Worm (Caenorhabditis elegans) whole organism, mixed stage, embryonic: Measurements from ENCODE around the gene R07B1.13.

Experiments
- M03D4.4 ChIP-seq: sonication (generic microtip); optimal IDR thresholded peaks from 2 replicates; lab custom pipeline; 2017; ENCODE audit warnings: mild to moderate bottlenecking, missing genetic modification characterization, missing compliant biosample characterization
- bed-3 ChIP-seq: fragments of 200-800 bp; sonication (Bioruptor generic); optimal IDR thresholded peaks from 3 replicates; lab custom pipeline; 2018; ENCODE audit warnings: mild to moderate bottlenecking, missing genetic modification characterization, moderate library complexity, missing compliant biosample characterization
- blmp-1 ChIP-seq: fragments of 150-350 bp; optimal IDR thresholded peaks from 2 replicates; lab custom pipeline; 2014; ENCODE audit warnings: missing biosample characterization, missing genetic modification characterization
- ceh-39 ChIP-seq: fragments of 150-350 bp; optimal IDR thresholded peaks from 2 replicates; lab custom pipeline; 2014; ENCODE audit warnings: missing biosample characterization, missing genetic modification characterization
- ceh-43 ChIP-seq: fragments of 200-800 bp; sonication (Bioruptor generic); optimal IDR thresholded peaks from 2 replicates; lab custom pipeline; 2018; ENCODE audit warnings: mild to moderate bottlenecking, missing genetic modification characterization, moderate library complexity, missing compliant biosample characterization
- ceh-83 ChIP-seq: fragments of 200-800 bp; sonication (Bioruptor generic); optimal IDR thresholded peaks from 2 replicates; lab custom pipeline; 2018; ENCODE audit warnings: mild to moderate bottlenecking, missing genetic modification characterization, missing compliant biosample characterization
- ces-1 ChIP-seq: fragments of 150-350 bp; optimal IDR thresholded peaks from 2 replicates; lab custom pipeline; 2014; ENCODE audit warnings: missing biosample characterization, missing genetic modification reagents, missing genetic modification characterization
- cnd-1 ChIP-seq: fragments of 200-800 bp; sonication (Bioruptor generic); optimal IDR thresholded peaks from 2 replicates; lab custom pipeline; 2018; ENCODE audit warnings: mild to moderate bottlenecking, missing genetic modification characterization, missing compliant biosample characterization
- drap-1 ChIP-seq: fragments of 200-800 bp; sonication (Bioruptor generic); optimal IDR thresholded peaks from 3 replicates; lab custom pipeline; 2018; ENCODE audit warnings: mild to moderate bottlenecking, missing genetic modification characterization, missing compliant biosample characterization
- elt-1 ChIP-seq: sonication (generic microtip); optimal IDR thresholded peaks from 2 replicates; lab custom pipeline; 2017; ENCODE audit warnings: missing genetic modification characterization, mild to moderate bottlenecking, missing compliant biosample characterization, antibody characterized with exemption, moderate library complexity, borderline replicate concordance; ENCODE audit not compliant: insufficient read depth
- elt-3 ChIP-seq: fragments of 150-350 bp; optimal IDR thresholded peaks from 2 replicates; lab custom pipeline; 2014; ENCODE audit warnings: missing biosample characterization, missing genetic modification characterization
- flh-1 ChIP-seq: fragments of 200-800 bp; sonication (Bioruptor generic); optimal IDR thresholded peaks from 2 replicates; lab custom pipeline; 2018; ENCODE audit warnings: mild to moderate bottlenecking, missing genetic modification characterization, moderate library complexity, missing compliant biosample characterization
- ham-2 ChIP-seq: fragments of 200-800 bp; sonication (Bioruptor generic); optimal IDR thresholded peaks from 2 replicates; lab custom pipeline; 2018; ENCODE audit warnings: mild to moderate bottlenecking, missing genetic modification characterization, missing compliant biosample characterization
- hlh-1 ChIP-seq: fragments of 150-350 bp; optimal IDR thresholded peaks from 2 replicates; lab custom pipeline; 2014; ENCODE audit warnings: missing biosample characterization, missing genetic modification reagents, missing genetic modification characterization
- lin-13 ChIP-seq: fragments of 150-350 bp; optimal IDR thresholded peaks from 2 replicates; lab custom pipeline; 2014; ENCODE audit warnings: missing biosample characterization, missing genetic modification characterization
- lin-32 ChIP-seq: fragments of 200-800 bp; sonication (Bioruptor generic); optimal IDR thresholded peaks from 2 replicates; lab custom pipeline; 2018; ENCODE audit warnings: mild to moderate bottlenecking, missing genetic modification characterization, missing compliant biosample characterization
- lsy-2 ChIP-seq: fragments of 150-350 bp; optimal IDR thresholded peaks from 2 replicates; lab custom pipeline; 2014; ENCODE audit warnings: missing biosample characterization, missing genetic modification characterization
- mab-5 ChIP-seq: fragments of 150-350 bp; optimal IDR thresholded peaks from 2 replicates; lab custom pipeline; 2014; ENCODE audit warnings: missing biosample characterization, missing genetic modification characterization
- mep-1 ChIP-seq: fragments of 150-350 bp; optimal IDR thresholded peaks from 2 replicates; lab custom pipeline; 2017; ENCODE audit warnings: missing biosample characterization, missing genetic modification reagents, missing genetic modification characterization, inconsistent platforms
- mls-2 ChIP-seq: sonication (generic microtip); optimal IDR thresholded peaks from 2 replicates; lab custom pipeline; 2016; ENCODE audit warnings: mild to moderate bottlenecking, missing genetic modification characterization, moderate library complexity, missing compliant biosample characterization
- nhr-12 ChIP-seq: fragments of 150-350 bp; optimal IDR thresholded peaks from 2 replicates; lab custom pipeline; 2014; ENCODE audit warnings: missing biosample characterization, missing genetic modification characterization
- nhr-2 ChIP-seq: fragments of 150-350 bp; optimal IDR thresholded peaks from 2 replicates; lab custom pipeline; 2014; ENCODE audit warnings: missing biosample characterization, missing genetic modification characterization
- nhr-237 ChIP-seq: fragments of 150-350 bp; optimal IDR thresholded peaks from 2 replicates; lab custom pipeline; 2014; ENCODE audit warnings: missing biosample characterization, missing genetic modification characterization
- nhr-28 ChIP-seq: fragments of 150-350 bp; optimal IDR thresholded peaks from 2 replicates; lab custom pipeline; 2014; ENCODE audit warnings: missing biosample characterization, missing genetic modification characterization
- nhr-76 ChIP-seq: sonication (generic microtip); optimal IDR thresholded peaks from 2 replicates; lab custom pipeline; 2017; ENCODE audit warnings: missing biosample characterization, missing genetic modification characterization
- pha-4 ChIP-seq: fragments of 150-350 bp; optimal IDR thresholded peaks from 2 replicates; lab custom pipeline; 2018; ENCODE audit warnings: missing biosample characterization, missing genetic modification reagents, missing genetic modification characterization
- snpc-4 ChIP-seq: fragments of 150-350 bp; optimal IDR thresholded peaks from 2 replicates; lab custom pipeline; 2014; ENCODE audit warnings: missing biosample characterization, missing genetic modification characterization
- sptf-1 ChIP-seq: sonication (generic microtip); optimal IDR thresholded peaks from 2 replicates; lab custom pipeline; 2017; ENCODE audit warnings: mild to moderate bottlenecking, missing genetic modification characterization, moderate library complexity, missing compliant biosample characterization
- tbx-8 ChIP-seq: fragments of 200-800 bp; sonication (Bioruptor generic); optimal IDR thresholded peaks from 2 replicates; lab custom pipeline; 2018; ENCODE audit warnings: mild to moderate bottlenecking, missing genetic modification characterization, moderate library complexity, missing compliant biosample characterization
- unc-120 ChIP-seq: sonication (generic microtip); optimal IDR thresholded peaks from 2 replicates; lab custom pipeline; 2017; ENCODE audit warnings: missing genetic modification characterization, missing compliant biosample characterization; ENCODE audit not compliant: poor library complexity, severe bottlenecking
- unc-39 ChIP-seq: fragments of 150-350 bp; optimal IDR thresholded peaks from 2 replicates; lab custom pipeline; 2014; ENCODE audit warnings: missing biosample characterization, missing genetic modification characterization
- unc-62 ChIP-seq: fragments of 150-350 bp; optimal IDR thresholded peaks from 2 replicates; lab custom pipeline; 2014; ENCODE audit warnings: missing biosample characterization, missing genetic modification reagents, missing genetic modification characterization
- zip-8 ChIP-seq: fragments of 150-350 bp; optimal IDR thresholded peaks from 2 replicates; lab custom pipeline; 2014; ENCODE audit warnings: missing biosample characterization, missing genetic modification characterization
- ztf-11 ChIP-seq: fragments of 150-350 bp; optimal IDR thresholded peaks from 2 replicates; lab custom pipeline; 2014; ENCODE audit warnings: missing biosample characterization, missing genetic modification characterization

Gene R07B1.13

ce11 chrX:9832370-9832769 lies 37.3 kb upstream of the R07B1.13 start:
- TF ChIP-seq unc-62 = peak; percentile 9
- TF ChIP-seq lin-13 (tag; lab: Kevin White, UChicago) = no peak
- TF ChIP-seq hlh-1 = peak; percentile 92
- no peak for TF ChIP-seq cnd-1
- TF ChIP-seq snpc-4 (tag; lab: Kevin White, UChicago) = no peak
- peak; percentile 84 for TF ChIP-seq unc-120 (tag; lab: Kevin White, UChicago)
- TF ChIP-seq, all 35 proteins: peak for 3

ce11 chrX:9837989-9838541 lies 31.6 kb upstream of the R07B1.13 start, which contains the start of gene ipla-2:
Gene ipla-2, minus strand, starts transcription at chrX:9838039.
- peak; percentile 58 for TF ChIP-seq ces-1 (GFP tag; lab: Kevin White, UChicago)
- no peak for TF ChIP-seq tbx-8 (GFP tag; lab: Kevin White, UChicago)
- TF ChIP-seq lin-13 (tag; lab: Kevin White, UChicago) = no peak
- TF ChIP-seq unc-120 (tag; lab: Kevin White, UChicago) = peak; percentile 7
- peak; percentile 44 for TF ChIP-seq unc-62
- no peak for TF ChIP-seq snpc-4 (tag; lab: Kevin White, UChicago)
- TF ChIP-seq hlh-1 = peak; percentile 16
- TF ChIP-seq pha-4 (tag; lab: Kevin White, UChicago) = no peak
- TF ChIP-seq mls-2 = no peak
- TF ChIP-seq mab-5 (tag; lab: Kevin White, UChicago) = no peak
- TF ChIP-seq ceh-43 (GFP tag; lab: Kevin White, UChicago) = no peak
- no peak for TF ChIP-seq M03D4.4 (tag; lab: Kevin White, UChicago)
- TF ChIP-seq cnd-1 = no peak
- no peak for TF ChIP-seq ceh-39 (tag; lab: Kevin White, UChicago)
- TF ChIP-seq elt-1 = no peak
- no peak for TF ChIP-seq elt-3 (tag; lab: Kevin White, UChicago)
- no peak for TF ChIP-seq flh-1 (GFP tag; lab: Kevin White, UChicago)
- peak; percentile 24 for TF ChIP-seq mep-1 (tag; lab: Kevin White, UChicago)
- no peak for TF ChIP-seq unc-39 (tag; lab: Kevin White, UChicago)
- TF ChIP-seq nhr-237 (tag; lab: Kevin White, UChicago) = no peak
- TF ChIP-seq ztf-11 (tag; lab: Kevin White, UChicago) = no peak
- no peak for TF ChIP-seq ham-2
- no peak for TF ChIP-seq lin-32 (GFP tag; lab: Kevin White, UChicago)
- no peak for TF ChIP-seq zip-8
- no peak for TF ChIP-seq lsy-2 (tag; lab: Kevin White, UChicago)
- TF ChIP-seq bed-3 = no peak
- no peak for TF ChIP-seq nhr-12 (tag; lab: Kevin White, UChicago)
- TF ChIP-seq sptf-1 (tag; lab: Kevin White, UChicago) = no peak
- no peak for TF ChIP-seq ceh-83 (GFP tag; lab: Kevin White, UChicago)

- TF ChIP-seq mab-5 (tag; lab: Kevin White, UChicago) (peak; percentile 50), nhr-237 (tag; lab: Kevin White, UChicago) (no peak), cnd-1 (no peak), unc-62 (peak; percentile 80)
- TF ChIP-seq, all 35 proteins: peak for 2
Observed at ce11 chrX:9840864-9841263, 28.8 kb upstream of the R07B1.13 start.

ce11 chrX:9842102-9842501 lies 27.5 kb upstream of the R07B1.13 start:
- no peak for TF ChIP-seq blmp-1
- peak; percentile 88 for TF ChIP-seq hlh-1
- TF ChIP-seq nhr-237 (tag; lab: Kevin White, UChicago) = no peak
- TF ChIP-seq nhr-2 (tag; lab: Kevin White, UChicago) = no peak
- TF ChIP-seq ceh-43 (GFP tag; lab: Kevin White, UChicago) = no peak
- TF ChIP-seq lin-32 (GFP tag; lab: Kevin White, UChicago) = no peak
- TF ChIP-seq bed-3 = no peak
- no peak for TF ChIP-seq ceh-83 (GFP tag; lab: Kevin White, UChicago)
- TF ChIP-seq mab-5 (tag; lab: Kevin White, UChicago) = no peak
- TF ChIP-seq M03D4.4 (tag; lab: Kevin White, UChicago) = no peak
- no peak for TF ChIP-seq lin-13 (tag; lab: Kevin White, UChicago)
- no peak for TF ChIP-seq lsy-2 (tag; lab: Kevin White, UChicago)
- peak; percentile 6 for TF ChIP-seq unc-120 (tag; lab: Kevin White, UChicago)
- TF ChIP-seq nhr-76 (tag; lab: Kevin White, UChicago) = no peak
- no peak for TF ChIP-seq sptf-1 (tag; lab: Kevin White, UChicago)
- no peak for TF ChIP-seq ces-1 (GFP tag; lab: Kevin White, UChicago)
- no peak for TF ChIP-seq drap-1 (GFP tag; lab: Kevin White, UChicago)
- TF ChIP-seq elt-1 = no peak
- no peak for TF ChIP-seq zip-8
- TF ChIP-seq ztf-11 (tag; lab: Kevin White, UChicago) = no peak
- no peak for TF ChIP-seq snpc-4 (tag; lab: Kevin White, UChicago)
- TF ChIP-seq unc-62 = peak; percentile 47
- TF ChIP-seq nhr-28 = no peak
- TF ChIP-seq pha-4 (tag; lab: Kevin White, UChicago) = no peak
- no peak for TF ChIP-seq cnd-1
- no peak for TF ChIP-seq mls-2
- TF ChIP-seq, all 35 proteins: peak for 3
